Fruit fly (Drosophila melanogaster) whole organism, pupa: ENCODE data around the gene emc.
A peak's percentile ranks its signal among the peaks of the same experiment; 100 is the strongest.

Source experiments
- CG10348 ChIP-seq: fragments of 200-800 bp; sonication (Bioruptor generic); IDR thresholded peaks from 2 replicates; pipeline ENCODE4 v1.3.6; 2022; ENCODE audit warnings: missing biosample characterization, missing genetic modification characterization
- CG14655 ChIP-seq: fragments of 200-800 bp; sonication (Bioruptor generic); optimal IDR thresholded peaks from 3 replicates; lab custom pipeline; 2017; ENCODE audit warnings: mild to moderate bottlenecking, missing biosample characterization, missing genetic modification reagents, missing genetic modification characterization
- CG15710 ChIP-seq: fragments of 200-800 bp; sonication (Bioruptor generic); optimal IDR thresholded peaks from 2 replicates; lab custom pipeline; 2018; ENCODE audit warnings: missing biosample characterization, mild to moderate bottlenecking, missing genetic modification characterization, moderate library complexity
- CG4496 ChIP-seq: fragments of 200-800 bp; sonication (Bioruptor generic); IDR thresholded peaks from 3 replicates; pipeline ENCODE4 v1.3.6; 2022; ENCODE audit warnings: missing biosample characterization, missing genetic modification characterization
- CG9948 ChIP-seq: fragments of 200-800 bp; sonication (Bioruptor generic); optimal IDR thresholded peaks from 2 replicates; lab custom pipeline; 2018; ENCODE audit warnings: missing biosample characterization, mild to moderate bottlenecking, missing genetic modification characterization, moderate library complexity
- D1 ChIP-seq: fragments of 200-800 bp; sonication (Bioruptor generic); optimal IDR thresholded peaks from 2 replicates; lab custom pipeline; 2018; ENCODE audit warnings: missing biosample characterization, mild to moderate bottlenecking, missing genetic modification characterization, moderate library complexity
- EcR ChIP-seq: fragments of 200-800 bp; sonication (Bioruptor generic); optimal IDR thresholded peaks from 3 replicates; lab custom pipeline; 2019; ENCODE audit warnings: missing biosample characterization, missing genetic modification characterization, mild to moderate bottlenecking, moderate library complexity, missing genetic modification reagents
- Ets98B ChIP-seq: fragments of 200-800 bp; sonication (Bioruptor generic); IDR thresholded peaks from 2 replicates; pipeline ENCODE4 v1.3.6; 2022; ENCODE audit warnings: missing biosample characterization, missing genetic modification characterization
- Pif1A ChIP-seq: fragments of 200-800 bp; sonication (Bioruptor generic); optimal IDR thresholded peaks from 3 replicates; lab custom pipeline; 2016; ENCODE audit warnings: missing biosample characterization, missing genetic modification characterization
- gl ChIP-seq: fragments of 200-800 bp; sonication (Bioruptor generic); optimal IDR thresholded peaks from 2 replicates; lab custom pipeline; 2018; ENCODE audit warnings: missing biosample characterization, mild to moderate bottlenecking, missing genetic modification characterization

- TF ChIP-seq EcR (GFP tag; lab: Kevin White, UChicago) (no peak), CG15710 (tag; lab: Kevin White, UChicago) (peak; percentile 65), D1 (tag; lab: Kevin White, UChicago) (no peak), Ets98B (GFP tag; lab: Robert Waterston, UW) (no peak), Pif1A (GFP tag; lab: Kevin White, UChicago) (no peak), CG14655 (GFP tag; lab: Kevin White, UChicago) (peak; percentile 15), gl (no peak), CG4496 (GFP tag; lab: Robert Waterston, UW) (no peak), CG10348 (no peak), CG9948 (peak; percentile 43)
Observed at dm6 chr3L:747008-747407, 2.2 kb upstream of the emc start.
